Worm (Caenorhabditis elegans): ENCODE results near the gene grd-12.
A peak's percentile ranks its signal among the peaks of the same experiment; 100 is the strongest.

ce11 chrV:15002184-15002690 lies 23.9 kb downstream of the grd-12 start, which contains the start of the genes fib-1 and mut-15:
- TF ChIP-seq lin-13 (GFP tag; optimal IDR thresholded peaks at IDR 0.05) (peak; percentile 86), ztf-11 (tag; optimal IDR thresholded peaks at IDR 0.05) (no peak), pqm-1 (tag; optimal IDR thresholded peaks at IDR 0.05) (no peak), fos-1 (tag; optimal IDR thresholded peaks at IDR 0.05) (no peak), nhr-237 (tag; optimal IDR thresholded peaks at IDR 0.05) (no peak), aly-2 (tag; optimal IDR thresholded peaks at IDR 0.05) (no peak), nhr-11 (tag; optimal IDR thresholded peaks at IDR 0.05) (peak; percentile 91), mdl-1 (tag; optimal IDR thresholded peaks at IDR 0.05) (peak in 1 of 2 experiments; percentile 28), skn-1 (tag; optimal IDR thresholded peaks at IDR 0.05) (no peak), lim-7 (GFP tag; IDR thresholded peaks at IDR 0.05) (no peak), zip-2 (tag; optimal IDR thresholded peaks at IDR 0.05) (no peak), lin-29 (GFP tag; IDR thresholded peaks at IDR 0.05) (no peak)
